Fruit fly (Drosophila melanogaster) whole organism, wandering third instar larva: ENCODE data around the gene CG31848.

Source experiments
- Abd-B ChIP-seq: fragments of >200 bp; optimal IDR thresholded peaks from 2 replicates; lab custom pipeline; 2017; ENCODE audit warnings: missing biosample characterization, missing genetic modification characterization
- CG32264 ChIP-seq: fragments of 200-800 bp; sonication (Bioruptor generic); optimal IDR thresholded peaks from 2 replicates; lab custom pipeline; 2016; ENCODE audit warnings: missing biosample characterization, missing genetic modification characterization
- CG9705 ChIP-seq: fragments of 200-800 bp; sonication (Bioruptor generic); optimal IDR thresholded peaks from 2 replicates; lab custom pipeline; 2018; ENCODE audit warnings: missing biosample characterization, mild to moderate bottlenecking, missing genetic modification characterization
- CrebA ChIP-seq: fragments of 200-800 bp; sonication (Bioruptor generic); optimal IDR thresholded peaks from 2 replicates; lab custom pipeline; 2016; ENCODE audit warnings: missing biosample characterization, mild to moderate bottlenecking, missing genetic modification characterization, borderline replicate concordance
- Dfd ChIP-seq: fragments of >200 bp; optimal IDR thresholded peaks from 2 replicates; lab custom pipeline; 2017; ENCODE audit warnings: missing biosample characterization, missing genetic modification characterization
- Dif ChIP-seq: fragments of 200-275, 200-300 bp; sonication (Bioruptor generic); optimal IDR thresholded peaks from 2 replicates; lab custom pipeline; 2018; ENCODE audit warnings: missing biosample characterization, missing genetic modification characterization; ENCODE audit not compliant: partially characterized antibody
- GATAd ChIP-seq: sonication (Bioruptor generic); optimal IDR thresholded peaks from 2 replicates; lab custom pipeline; 2016; ENCODE audit warnings: missing biosample characterization, missing genetic modification characterization
- HLH106 ChIP-seq: fragments of 200-800 bp; optimal IDR thresholded peaks from 3 replicates; lab custom pipeline; 2019; ENCODE audit warnings: missing biosample characterization, mild to moderate bottlenecking, missing genetic modification characterization, moderate library complexity
- Hnf4 ChIP-seq: fragments of 200-800 bp; sonication (Bioruptor generic); optimal IDR thresholded peaks from 2 replicates; lab custom pipeline; 2016; ENCODE audit warnings: missing biosample characterization, mild to moderate bottlenecking, missing genetic modification characterization
- Hr78 ChIP-seq: fragments of >200 bp; optimal IDR thresholded peaks from 2 replicates; lab custom pipeline; 2017; ENCODE audit warnings: missing biosample characterization, missing genetic modification characterization
- Hr83 ChIP-seq: fragments of 200-300 bp; sonication (Bioruptor generic); optimal IDR thresholded peaks from 2 replicates; lab custom pipeline; 2016; ENCODE audit warnings: missing biosample characterization, mild to moderate bottlenecking, missing genetic modification characterization, moderate library complexity; ENCODE audit not compliant: poor library complexity, severe bottlenecking
- Jra ChIP-seq: sonication (Bioruptor generic); optimal IDR thresholded peaks from 2 replicates; lab custom pipeline; 2016; ENCODE audit warnings: missing biosample characterization, missing genetic modification characterization
- Mio ChIP-seq: sonication (Bioruptor generic); optimal IDR thresholded peaks from 2 replicates; lab custom pipeline; 2016; ENCODE audit warnings: missing biosample characterization, missing genetic modification characterization
- Myc ChIP-seq: fragments of >200 bp; optimal IDR thresholded peaks from 2 replicates; lab custom pipeline; 2017
- N ChIP-seq: fragments of >200 bp; optimal IDR thresholded peaks from 2 replicates; lab custom pipeline; 2018; ENCODE audit warnings: missing biosample characterization, missing external identifiers, missing genetic modification characterization
- OdsH ChIP-seq: fragments of 200-800 bp; sonication (Bioruptor generic); optimal IDR thresholded peaks from 2 replicates; lab custom pipeline; 2016; ENCODE audit warnings: missing biosample characterization, mild to moderate bottlenecking, missing genetic modification characterization
- Rel ChIP-seq, 2 experiments: fragments of 200-800 bp; sonication (Bioruptor generic) in 1 of 2; optimal IDR thresholded peaks; 2 replicates in 1 of 2; 3 replicates in 1 of 2; lab custom pipeline; 2016 to 2019; ENCODE audit warnings: mild to moderate bottlenecking in 2 of 2, missing biosample characterization in 2 of 2, missing genetic modification characterization in 2 of 2, moderate library complexity in 1 of 2
- Sp1 ChIP-seq: fragments of 200-800 bp; sonication (Bioruptor generic); optimal IDR thresholded peaks from 3 replicates; lab custom pipeline; 2019; ENCODE audit warnings: missing biosample characterization, mild to moderate bottlenecking, missing genetic modification characterization, moderate library complexity
- Vsx2 ChIP-seq: fragments of 200-300, 225-300 bp; sonication (Bioruptor generic); optimal IDR thresholded peaks from 2 replicates; lab custom pipeline; 2018; ENCODE audit warnings: missing biosample characterization, missing genetic modification characterization; ENCODE audit not compliant: partially characterized antibody
- br ChIP-seq: fragments of 200-800 bp; sonication (Bioruptor generic); optimal IDR thresholded peaks from 2 replicates; lab custom pipeline; 2016; ENCODE audit warnings: missing biosample characterization, missing genetic modification characterization
- brk ChIP-seq: fragments of 200-800 bp; sonication (Bioruptor generic); optimal IDR thresholded peaks from 2 replicates; lab custom pipeline; 2016; ENCODE audit warnings: missing biosample characterization, mild to moderate bottlenecking, missing genetic modification characterization
- dmrt93B ChIP-seq: fragments of 200-800 bp; sonication (Bioruptor generic); optimal IDR thresholded peaks from 2 replicates; lab custom pipeline; 2018; ENCODE audit warnings: missing biosample characterization, mild to moderate bottlenecking, missing genetic modification characterization
- dsf ChIP-seq: sonication (Bioruptor generic); optimal IDR thresholded peaks from 2 replicates; lab custom pipeline; 2016; ENCODE audit warnings: missing biosample characterization, missing genetic modification characterization, borderline replicate concordance
- ey ChIP-seq: fragments of 200-800 bp; sonication (Bioruptor generic); optimal IDR thresholded peaks from 2 replicates; lab custom pipeline; 2016; ENCODE audit warnings: missing biosample characterization, missing genetic modification characterization
- foxo ChIP-seq, 2 experiments: fragments of 200-800 bp; sonication (Bioruptor generic); optimal IDR thresholded peaks; 2 replicates in 1 of 2; 3 replicates in 1 of 2; lab custom pipeline; 2016 to 2017; ENCODE audit warnings: missing biosample characterization in 2 of 2, missing genetic modification characterization in 2 of 2
- fru ChIP-seq: fragments of 200-800 bp; sonication (Bioruptor generic); optimal IDR thresholded peaks from 3 replicates; lab custom pipeline; 2016; ENCODE audit warnings: missing biosample characterization, mild to moderate bottlenecking, missing genetic modification characterization
- h ChIP-seq: fragments of 200-800 bp; sonication (Bioruptor generic); optimal IDR thresholded peaks from 3 replicates; lab custom pipeline; 2016; ENCODE audit warnings: missing biosample characterization, mild to moderate bottlenecking, missing genetic modification characterization
- jim ChIP-seq: fragments of 175-275, 200-325 bp; sonication (Bioruptor generic); optimal IDR thresholded peaks from 2 replicates; lab custom pipeline; 2016; ENCODE audit warnings: missing biosample characterization, mild to moderate bottlenecking, missing genetic modification characterization
- lola ChIP-seq: fragments of >200 bp; optimal IDR thresholded peaks from 2 replicates; lab custom pipeline; 2017; ENCODE audit warnings: missing biosample characterization, missing genetic modification characterization
- pan ChIP-seq: fragments of >200 bp; optimal IDR thresholded peaks from 2 replicates; lab custom pipeline; 2017
- psq ChIP-seq: fragments of 200-800 bp; sonication (Bioruptor generic); optimal IDR thresholded peaks from 3 replicates; lab custom pipeline; 2017; ENCODE audit warnings: missing biosample characterization, mild to moderate bottlenecking, missing genetic modification characterization, moderate library complexity
- rgr ChIP-seq: fragments of 200-800 bp; sonication (Bioruptor generic); optimal IDR thresholded peaks from 3 replicates; lab custom pipeline; 2016; ENCODE audit warnings: missing biosample characterization, mild to moderate bottlenecking, missing genetic modification characterization
- sage ChIP-seq: fragments of 200-800 bp; sonication (Bioruptor generic); optimal IDR thresholded peaks from 2 replicates; lab custom pipeline; 2016; ENCODE audit warnings: missing biosample characterization, mild to moderate bottlenecking, missing genetic modification characterization
- sv ChIP-seq: fragments of 200-800 bp; sonication (Bioruptor generic); optimal IDR thresholded peaks from 3 replicates; lab custom pipeline; 2016; ENCODE audit warnings: missing biosample characterization, missing genetic modification characterization
- tai ChIP-seq: sonication (Bioruptor generic); optimal IDR thresholded peaks from 2 replicates; lab custom pipeline; 2016; ENCODE audit warnings: missing biosample characterization, missing genetic modification characterization
- usp ChIP-seq: fragments of >200 bp; optimal IDR thresholded peaks from 2 replicates; lab custom pipeline; 2017; ENCODE audit warnings: missing biosample characterization, missing genetic modification characterization
- woc ChIP-seq: sonication (Bioruptor generic); optimal IDR thresholded peaks from 2 replicates; lab custom pipeline; 2016; ENCODE audit warnings: missing biosample characterization, mild to moderate bottlenecking, missing genetic modification characterization

CG31848 gene

dm6 chr2L:13225225-13225840 lies 40.3 kb downstream of the CG31848 start, which contains the start of gene CG15480:
Gene CG15480, minus strand, starts transcription at chr2L:13225275.
- TF ChIP-seq dsf (GFP tag; lab: Kevin White, UChicago) (no peak), CG32264 (no peak), Hnf4 (GFP tag; lab: Kevin White, UChicago) (no peak), Mio (GFP tag; lab: Kevin White, UChicago) (no peak), Hr78 (GFP tag; lab: Kevin White, UChicago) (no peak), Rel (GFP tag; optimal IDR thresholded peaks at IDR 0.05; lab: Kevin White, UChicago) (no peak), Rel (tag; optimal IDR thresholded peaks at IDR 0.05; lab: Kevin White, UChicago) (no peak), brk (GFP tag; lab: Kevin White, UChicago) (no peak), CrebA (GFP tag; lab: Kevin White, UChicago) (no peak), Sp1 (GFP tag; lab: Kevin White, UChicago) (no peak), Dif (GFP tag; lab: Kevin White, UChicago) (no peak), br (no peak), psq (no peak), Myc (lab: Kevin White, UChicago) (no peak), sage (GFP tag; lab: Kevin White, UChicago) (no peak), pan (lab: Kevin White, UChicago) (no peak), Hr83 (GFP tag; lab: Kevin White, UChicago) (no peak)
- TF ChIP-seq, all 38 proteins: peak for 0

- no peak for TF ChIP-seq Dfd (GFP tag; lab: Kevin White, UChicago)
- peak; percentile 79 for TF ChIP-seq HLH106
- TF ChIP-seq N (GFP tag; lab: Kevin White, UChicago): no peak
- TF ChIP-seq GATAd: no peak
- peak; percentile 51 for TF ChIP-seq sage (GFP tag; lab: Kevin White, UChicago)
- TF ChIP-seq OdsH (GFP tag; lab: Kevin White, UChicago): peak; percentile 70
- peak; percentile 73 for TF ChIP-seq h (GFP tag; lab: Kevin White, UChicago)
- no peak for TF ChIP-seq Hr78 (GFP tag; lab: Kevin White, UChicago)
- peak; percentile 40 for TF ChIP-seq CG9705
- TF ChIP-seq Abd-B (GFP tag; lab: Kevin White, UChicago): no peak
- TF ChIP-seq fru (GFP tag; lab: Kevin White, UChicago): no peak
- peak; percentile 31 for TF ChIP-seq sv (GFP tag; lab: Kevin White, UChicago)
- TF ChIP-seq ey (GFP tag; lab: Kevin White, UChicago): peak; percentile 46
- TF ChIP-seq pan (lab: Kevin White, UChicago): no peak
- TF ChIP-seq usp (GFP tag; lab: Kevin White, UChicago): no peak
- TF ChIP-seq Hr83 (GFP tag; lab: Kevin White, UChicago): peak; percentile 36
Measured at dm6 chr2L:13222225-13222648, 43.4 kb downstream of the CG31848 start, which contains the start of the genes Ski6 and CG16812. Gene Ski6, minus strand, starts transcription at chr2L:13222429. Gene CG16812, plus strand, starts transcription at chr2L:13222587.

dm6 chr2L:13219281-13220092 lies 46.2 kb downstream of the CG31848 start, which contains the start of the genes CG9426 and mRF1:
Gene CG9426, minus strand, starts transcription at chr2L:13219923.
Gene mRF1, plus strand, starts transcription at chr2L:13219979.
- TF ChIP-seq foxo (GFP tag; optimal IDR thresholded peaks at IDR 0.05; lab: Kevin White, UChicago): no peak
- TF ChIP-seq sage (GFP tag; lab: Kevin White, UChicago): no peak
- no peak for TF ChIP-seq Dif (GFP tag; lab: Kevin White, UChicago)
- TF ChIP-seq Mio (GFP tag; lab: Kevin White, UChicago): no peak
- TF ChIP-seq dsf (GFP tag; lab: Kevin White, UChicago): no peak
- TF ChIP-seq psq: peak; percentile 15
- TF ChIP-seq N (GFP tag; lab: Kevin White, UChicago): no peak
- no peak for TF ChIP-seq Hr78 (GFP tag; lab: Kevin White, UChicago)
- TF ChIP-seq Abd-B (GFP tag; lab: Kevin White, UChicago): no peak
- TF ChIP-seq lola (GFP tag; lab: Kevin White, UChicago): no peak
- TF ChIP-seq Jra: peak; percentile 37
- TF ChIP-seq ey (GFP tag; lab: Kevin White, UChicago): no peak
- no peak for TF ChIP-seq pan (lab: Kevin White, UChicago)
- no peak for TF ChIP-seq CG32264
- no peak for TF ChIP-seq Rel (GFP tag; optimal IDR thresholded peaks at IDR 0.05; lab: Kevin White, UChicago)
- TF ChIP-seq Rel (tag; optimal IDR thresholded peaks at IDR 0.05; lab: Kevin White, UChicago): peak; percentile 1
- TF ChIP-seq tai: no peak
- no peak for TF ChIP-seq Myc (lab: Kevin White, UChicago)
- peak; percentile 20 for TF ChIP-seq HLH106
- no peak for TF ChIP-seq Vsx2 (GFP tag; lab: Kevin White, UChicago)
- peak; percentile 41 for TF ChIP-seq br
- TF ChIP-seq Hnf4 (GFP tag; lab: Kevin White, UChicago): peak; percentile 79
- no peak for TF ChIP-seq sv (GFP tag; lab: Kevin White, UChicago)
- TF ChIP-seq fru (GFP tag; lab: Kevin White, UChicago): peak; percentile 0
- TF ChIP-seq rgr (GFP tag; lab: Kevin White, UChicago): peak; percentile 41
- no peak for TF ChIP-seq CrebA (GFP tag; lab: Kevin White, UChicago)
- no peak for TF ChIP-seq brk (GFP tag; lab: Kevin White, UChicago)
- TF ChIP-seq Sp1 (GFP tag; lab: Kevin White, UChicago): no peak
- TF ChIP-seq CG9705: no peak
- no peak for TF ChIP-seq Dfd (GFP tag; lab: Kevin White, UChicago)
- no peak for TF ChIP-seq woc (GFP tag; lab: Kevin White, UChicago)
- TF ChIP-seq h (GFP tag; lab: Kevin White, UChicago): peak; percentile 55
- TF ChIP-seq dmrt93B (GFP tag; lab: Kevin White, UChicago): no peak
- TF ChIP-seq OdsH (GFP tag; lab: Kevin White, UChicago): no peak
- peak; percentile 74 for TF ChIP-seq Hr83 (GFP tag; lab: Kevin White, UChicago)
- TF ChIP-seq jim (GFP tag; lab: Kevin White, UChicago): no peak
- TF ChIP-seq GATAd: no peak
